Worm (Caenorhabditis elegans) whole organism, L1 larva: ENCODE measurements around the gene oac-1.

Experiments used
- grh-1 ChIP-seq: fragments of 200-800 bp; sonication (Bioruptor generic); IDR thresholded peaks from 2 replicates; pipeline ENCODE4 v1.3.6; 2022; ENCODE audit warnings: missing genetic modification reagents, missing genetic modification characterization, missing compliant biosample characterization
- snpc-4 ChIP-seq: fragments of 150-350 bp; optimal IDR thresholded peaks from 2 replicates; lab custom pipeline; 2014; ENCODE audit warnings: missing biosample characterization, missing genetic modification characterization
- unc-98 ChIP-seq: fragments of 200-800 bp; sonication (Bioruptor generic); IDR thresholded peaks from 2 replicates; pipeline ENCODE4 v1.3.6; 2022; ENCODE audit warnings: missing genetic modification characterization, missing compliant biosample characterization
- xbp-1 ChIP-seq: sonication (generic microtip); optimal IDR thresholded peaks from 2 replicates; lab custom pipeline; 2016; ENCODE audit warnings: missing genetic modification characterization, missing compliant biosample characterization
- ztf-4 ChIP-seq: fragments of 150-350 bp; optimal IDR thresholded peaks from 2 replicates; lab custom pipeline; 2014; ENCODE audit warnings: missing biosample characterization, missing genetic modification characterization

- TF ChIP-seq xbp-1 (tag; lab: Kevin White, UChicago), result no peak
- TF ChIP-seq grh-1, result no peak
- no peak for TF ChIP-seq ztf-4 (tag; lab: Kevin White, UChicago)
- no peak for TF ChIP-seq unc-98
- TF ChIP-seq snpc-4 (tag; lab: Kevin White, UChicago), result no peak
These were observed 419 bp downstream of the oac-1 start for ce11 chrV:19555350-19555749.
